Worm (Caenorhabditis elegans): ENCODE measurements around the gene vha-18.

vha-18 gene

DNA sequence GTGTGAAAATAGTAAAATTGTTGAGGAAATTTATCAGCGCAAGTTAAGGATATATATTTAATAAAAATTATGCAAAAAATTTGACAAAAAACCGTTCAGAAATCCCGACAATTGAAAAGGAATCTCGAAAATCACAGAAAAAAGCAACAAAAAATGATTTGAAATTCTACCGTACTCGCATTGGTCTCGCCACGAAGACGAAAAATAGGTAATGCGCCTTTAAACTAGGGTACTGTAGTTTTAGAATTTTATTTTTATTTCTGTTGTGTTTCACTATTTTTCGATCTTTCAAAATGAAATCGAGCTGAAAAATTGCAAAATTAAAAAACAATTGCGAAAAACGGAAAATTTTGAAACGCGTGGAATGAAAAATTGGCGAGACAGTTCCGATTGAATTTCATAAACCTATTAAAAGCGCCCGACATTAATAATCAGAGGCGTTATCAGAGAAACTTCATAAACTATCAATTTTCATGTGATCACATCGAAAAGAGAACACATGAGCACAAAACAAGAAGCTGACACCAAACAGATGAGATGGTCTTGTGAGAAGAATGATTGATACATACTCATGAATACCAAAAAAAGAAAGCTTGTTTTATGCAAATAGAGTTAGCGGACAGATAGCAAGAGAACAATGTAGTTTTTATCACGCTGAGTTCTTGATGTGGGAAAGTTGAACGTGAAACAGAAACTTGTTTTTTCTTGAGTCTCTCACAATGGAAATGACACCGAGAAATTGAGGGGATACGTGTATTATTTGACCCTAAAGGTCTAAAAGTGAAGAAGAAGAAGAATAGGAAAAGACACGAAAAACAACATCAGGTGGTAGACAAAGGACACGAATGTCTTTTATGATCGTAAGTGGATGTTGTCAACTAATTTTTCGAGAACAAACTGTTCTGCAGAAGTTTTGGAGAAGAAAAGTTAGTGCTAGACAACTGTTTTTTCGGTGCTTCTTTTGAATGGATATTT is 11.8 kb upstream of the vha-18 start:
- TF ChIP-seq unc-62 (GFP tag; optimal IDR thresholded peaks at IDR 0.05): no peak

DNA sequence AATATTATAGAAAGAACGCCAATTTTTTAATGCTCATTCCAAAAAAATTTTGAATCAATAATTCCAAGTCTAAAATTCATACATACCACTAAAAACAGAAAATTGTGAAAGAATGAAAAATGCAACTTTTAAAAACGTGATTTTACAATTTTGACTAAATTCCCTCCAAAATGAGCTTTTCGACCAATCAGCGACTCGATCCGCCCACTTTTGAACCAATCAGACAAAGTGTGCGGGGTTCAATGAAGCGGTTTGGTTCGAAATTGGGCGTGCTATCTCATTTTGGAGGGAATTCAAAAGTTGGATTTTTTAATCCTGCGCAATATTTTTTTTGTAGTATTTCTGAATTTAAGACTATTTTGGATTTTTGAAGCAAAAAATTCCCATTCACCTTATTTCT is 4.0 kb upstream of the vha-18 start:
- no peak for TF ChIP-seq unc-62 (GFP tag; optimal IDR thresholded peaks at IDR 0.05)

DNA sequence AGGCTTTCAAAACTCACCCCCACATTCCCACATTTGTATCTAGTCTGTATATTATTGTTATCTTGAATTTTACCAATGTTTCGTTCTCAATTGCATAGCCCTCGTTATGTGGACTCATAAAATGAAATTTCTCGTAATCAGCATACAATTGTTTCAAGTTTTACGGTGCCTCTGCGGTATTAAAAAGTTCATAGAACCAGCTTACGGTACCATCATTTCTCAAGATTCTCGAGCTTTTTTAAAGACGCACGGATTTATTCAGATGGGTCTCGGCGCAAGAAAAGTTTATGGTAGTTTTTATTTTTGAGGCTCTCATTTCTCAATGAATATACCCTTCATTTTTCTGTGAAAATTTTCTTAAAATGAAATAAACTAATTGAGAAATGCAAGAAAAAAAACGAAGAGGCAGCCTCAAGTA is 1.8 kb upstream of the vha-18 start:
- TF ChIP-seq unc-62 (GFP tag; optimal IDR thresholded peaks at IDR 0.05): no peak

DNA sequence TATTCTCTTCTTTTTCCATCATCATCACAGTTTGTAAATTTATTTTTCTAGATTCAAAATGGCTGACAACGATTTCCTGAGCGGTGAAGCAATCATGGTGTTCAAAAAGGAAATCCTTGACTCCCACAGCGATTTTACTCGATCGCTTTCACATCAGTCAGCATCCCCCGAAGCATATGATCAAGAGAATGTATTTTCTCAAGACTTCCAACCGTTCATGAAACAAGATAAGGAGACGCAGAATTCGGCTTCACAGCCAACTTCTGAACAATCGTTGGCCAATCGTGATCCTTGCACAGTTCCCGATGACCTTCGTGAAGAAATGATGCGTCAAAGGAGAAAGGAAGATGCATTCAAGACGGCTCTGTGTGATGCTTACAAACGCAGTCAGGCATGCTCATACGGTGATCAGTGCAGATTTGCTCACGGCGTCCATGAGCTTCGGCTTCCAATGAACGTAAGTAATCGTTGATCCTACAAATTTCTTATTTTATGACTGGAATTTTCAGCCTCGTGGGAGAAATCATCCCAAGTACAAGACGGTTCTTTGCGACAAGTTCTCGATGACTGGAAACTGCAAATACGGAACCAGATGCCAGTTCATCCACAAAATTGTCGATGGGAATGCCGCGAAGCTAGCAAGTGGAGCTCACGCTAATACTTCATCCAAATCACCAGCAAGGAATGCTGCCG is 900 bp upstream of the vha-18 start, which contains the start of gene pos-1:
pos-1 (plus strand) TSS at position 51 of the 693 bp plus-strand sequence.
- no peak for TF ChIP-seq unc-62 (GFP tag; optimal IDR thresholded peaks at IDR 0.05)

DNA sequence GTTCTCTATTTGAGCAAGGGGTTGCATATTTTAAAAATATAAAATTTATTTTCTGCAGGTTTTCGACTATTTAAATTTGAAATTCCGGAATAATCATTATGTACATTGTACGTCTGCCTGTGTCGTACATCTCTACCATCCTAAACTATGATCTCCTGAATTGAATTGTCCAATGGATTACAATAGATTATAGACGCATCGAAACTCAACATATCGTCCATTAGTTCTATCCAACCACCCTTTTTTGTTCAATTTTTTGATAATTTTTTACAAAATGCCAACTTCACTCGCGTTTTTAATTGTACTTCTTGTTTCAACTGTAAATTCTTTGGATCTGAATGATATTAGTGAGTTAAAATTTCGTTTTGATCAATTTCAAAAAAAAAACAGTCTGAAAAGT is 2.9 kb downstream of the vha-18 start, which contains the start of gene F52E1.2:
F52E1.2 (plus strand) TSS at position 190 of the 400 bp plus-strand sequence.
- no peak for TF ChIP-seq unc-62 (GFP tag; optimal IDR thresholded peaks at IDR 0.05)

DNA sequence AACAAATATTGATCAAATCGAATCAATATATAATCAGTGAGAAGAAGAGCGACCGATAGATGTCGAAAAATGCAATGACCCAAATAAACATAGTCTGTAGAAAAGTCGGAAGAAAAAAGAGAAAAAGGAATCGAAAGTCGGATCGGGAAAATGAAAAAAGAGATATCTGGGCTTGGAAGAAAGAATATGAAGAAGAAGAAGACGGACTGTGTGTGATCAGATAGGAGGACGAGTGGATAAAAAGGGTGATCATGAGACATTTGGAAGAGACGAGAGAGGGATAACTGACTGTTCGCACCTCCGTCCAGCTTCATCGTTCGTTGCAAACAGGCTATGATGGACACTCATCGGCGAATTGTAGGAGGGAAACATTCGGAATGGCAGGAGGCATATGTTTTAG is 3.7 kb downstream of the vha-18 start:
- no peak for TF ChIP-seq unc-62 (GFP tag; optimal IDR thresholded peaks at IDR 0.05)

DNA sequence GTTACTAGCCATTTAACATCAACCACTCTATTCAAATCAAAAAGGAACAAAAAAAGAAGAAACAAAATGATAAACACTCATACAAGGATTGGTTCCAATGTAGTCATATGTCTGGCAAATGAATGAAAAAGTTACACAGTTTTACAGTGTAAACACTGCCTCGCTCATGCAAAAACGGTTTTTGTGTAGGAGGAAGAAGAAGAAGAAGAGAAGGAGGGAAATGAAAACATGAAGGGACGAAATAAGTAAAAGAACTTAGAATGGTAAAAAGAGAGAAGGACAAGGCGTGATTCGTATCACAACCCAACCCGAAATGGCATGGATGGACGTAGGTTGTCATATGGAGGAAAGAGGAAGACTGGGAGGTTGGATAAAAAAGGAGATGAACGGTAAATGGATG is 6.4 kb downstream of the vha-18 start:
- no peak for TF ChIP-seq unc-62 (GFP tag; optimal IDR thresholded peaks at IDR 0.05)

DNA sequence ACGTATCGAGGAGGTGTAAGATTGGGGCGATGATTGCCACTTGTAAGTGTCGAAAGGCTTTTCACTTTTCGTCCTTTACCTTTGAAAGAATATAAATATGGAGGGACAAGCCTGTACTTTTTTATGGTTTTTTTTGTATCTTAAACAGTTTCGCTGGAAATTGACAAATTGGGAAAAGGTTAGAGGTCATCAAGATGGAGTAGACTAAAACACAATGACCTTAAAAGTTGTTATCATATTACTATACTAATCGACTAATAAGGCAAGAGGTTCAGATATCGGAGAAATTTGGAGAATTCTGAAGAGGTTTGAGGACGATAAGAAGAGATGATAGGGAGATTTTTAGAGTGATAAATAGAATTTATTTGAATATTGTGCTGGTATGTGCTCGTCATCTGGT is 7.1 kb downstream of the vha-18 start:
- no peak for TF ChIP-seq unc-62 (GFP tag; optimal IDR thresholded peaks at IDR 0.05)

DNA sequence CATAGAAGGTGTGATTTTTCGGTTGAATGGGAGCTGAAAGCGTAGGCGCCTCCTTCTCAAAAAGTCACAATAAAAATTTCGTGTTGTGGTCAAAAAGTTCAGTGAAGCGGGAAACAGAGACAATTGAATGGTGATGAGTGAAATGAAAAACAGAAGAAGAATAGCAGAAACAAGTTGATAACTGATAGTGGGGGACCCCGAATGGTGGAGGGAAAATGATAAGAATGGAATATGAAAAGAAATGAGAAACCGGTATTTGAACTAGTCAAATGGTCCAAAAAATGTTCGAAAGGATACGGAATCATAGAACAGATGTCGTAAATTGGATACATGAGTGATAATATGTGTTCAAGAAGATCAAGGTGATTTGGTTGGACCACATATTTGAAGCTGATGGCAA is 8.9 kb downstream of the vha-18 start:
- TF ChIP-seq unc-62 (GFP tag; optimal IDR thresholded peaks at IDR 0.05): no peak

ce11 chrV:8403916-8404315 is 9.4 kb downstream of the vha-18 start:
- TF ChIP-seq unc-62 (GFP tag; optimal IDR thresholded peaks at IDR 0.05): no peak

- no peak for TF ChIP-seq unc-62 (GFP tag; optimal IDR thresholded peaks at IDR 0.05)
Observed at ce11 chrV:8403152-8403551, 10.1 kb downstream of the vha-18 start.

- no peak for TF ChIP-seq unc-62 (GFP tag; optimal IDR thresholded peaks at IDR 0.05)
Observed at ce11 chrV:8402392-8402791, 10.9 kb downstream of the vha-18 start, which contains the start of gene F52E1.9. Gene F52E1.9, minus strand, starts transcription at chrV:8402669.

ce11 chrV:8401267-8401666 is 12.0 kb downstream of the vha-18 start:
- TF ChIP-seq unc-62 (GFP tag; optimal IDR thresholded peaks at IDR 0.05): no peak

- TF ChIP-seq unc-62 (GFP tag; optimal IDR thresholded peaks at IDR 0.05): no peak
Observed at ce11 chrV:8400808-8401207, 12.5 kb downstream of the vha-18 start.

DNA sequence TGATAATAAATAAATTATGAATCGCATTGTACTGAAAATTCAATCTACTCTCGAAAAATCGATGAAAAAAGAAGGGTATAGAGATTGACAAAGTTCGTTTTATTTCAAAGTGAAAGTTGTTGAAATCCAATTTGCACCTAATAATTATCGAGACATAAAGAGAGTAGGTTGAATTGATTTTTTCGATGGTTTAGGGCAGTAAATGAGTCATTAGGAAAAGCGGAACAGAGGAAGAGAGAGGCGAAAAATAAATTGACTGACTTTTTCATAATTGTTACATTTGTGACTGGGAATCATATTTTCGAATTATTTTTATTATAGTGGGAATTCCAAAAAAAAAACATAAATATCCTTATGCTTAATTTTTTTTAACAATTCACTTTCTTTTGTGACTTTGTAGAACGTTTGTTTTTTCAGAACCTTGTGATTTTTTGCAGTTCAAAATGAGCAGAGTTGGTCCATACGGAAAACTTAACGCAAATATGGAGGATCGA is 18.9 kb downstream of the vha-18 start, which contains the start of the genes pho-6 and F52E1.3:
pho-6 (minus strand) TSS at position 101 of the 494 bp plus-strand sequence.
F52E1.3 (plus strand) TSS at position 444 of the 494 bp plus-strand sequence.
- TF ChIP-seq unc-62 (GFP tag; optimal IDR thresholded peaks at IDR 0.05): no peak

DNA sequence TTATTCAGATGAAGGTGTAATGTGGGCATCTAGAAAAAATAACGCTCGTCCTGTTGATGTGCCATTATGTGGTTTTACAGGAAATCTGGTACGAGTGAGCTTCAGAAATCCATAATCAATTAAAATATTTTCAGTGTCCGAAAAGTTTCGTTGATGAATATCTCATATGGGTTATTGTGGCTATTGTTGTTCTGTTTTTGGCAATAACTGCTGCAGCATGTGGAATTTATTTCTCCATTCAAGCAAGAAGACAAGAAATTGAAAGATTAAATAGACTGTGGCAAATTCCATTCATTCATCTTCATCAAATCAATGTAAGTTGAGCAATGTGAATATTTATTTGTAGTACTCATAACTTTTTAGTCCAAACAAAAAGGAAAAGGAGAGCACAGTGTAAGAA is 24.0 kb downstream of the vha-18 start:
- TF ChIP-seq unc-62 (GFP tag; optimal IDR thresholded peaks at IDR 0.05): no peak
